Worm (Caenorhabditis elegans): Measurements from ENCODE around the gene ben-1.

Gene ben-1

DNA sequence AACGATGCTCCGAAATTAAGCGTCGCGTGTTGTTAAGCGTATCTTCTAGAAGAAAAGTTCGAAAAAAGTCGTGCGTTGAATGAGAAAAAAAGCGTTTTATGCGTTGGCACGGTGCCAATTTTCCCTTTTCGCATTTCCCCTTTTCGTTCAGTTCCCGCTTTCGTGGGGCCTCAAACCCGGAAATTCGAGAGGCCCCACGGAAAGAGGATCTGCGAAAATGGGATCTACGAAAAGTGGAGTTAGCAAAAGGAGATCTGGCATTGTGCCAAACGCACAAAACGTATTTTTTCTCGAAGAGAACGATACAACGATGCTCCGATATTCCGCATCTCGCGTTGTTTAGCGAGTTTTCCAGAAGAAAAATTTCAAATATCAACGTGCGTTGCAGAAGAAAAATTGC is 41.6 kb downstream of the ben-1 start:
- no peak for TF ChIP-seq ceh-32 (tag; optimal IDR thresholded peaks at IDR 0.05; ENCODE audit: poor library complexity)
- TF ChIP-seq dpl-1 (GFP tag; optimal IDR thresholded peaks at IDR 0.05): no peak
- TF ChIP-seq vab-7 (GFP tag; IDR thresholded peaks at IDR 0.05): peak; percentile 72
- peak; percentile 89 for TF ChIP-seq mes-2 (tag; optimal IDR thresholded peaks at IDR 0.05; ENCODE audit: poor library complexity, severe bottlenecking)
- no peak for TF ChIP-seq nhr-77 (tag; optimal IDR thresholded peaks at IDR 0.05)
- TF ChIP-seq dmd-8 (GFP tag; IDR thresholded peaks at IDR 0.05): no peak
- TF ChIP-seq spr-3 (GFP tag; optimal IDR thresholded peaks at IDR 0.05): no peak
- no peak for TF ChIP-seq mep-1 (tag; optimal IDR thresholded peaks at IDR 0.05)
- 0 out of 2 replicates have a peak, but pooled peaks have one; percentile 45 for TF ChIP-seq dmd-9 (GFP tag; IDR thresholded peaks at IDR 0.05)
- TF ChIP-seq ZK546.5 (tag; optimal IDR thresholded peaks at IDR 0.05): no peak
- TF ChIP-seq mxl-2 (GFP tag; conservative IDR thresholded peaks at IDR 0.05): no peak
- TF ChIP-seq set-16 (GFP tag; IDR thresholded peaks at IDR 0.05): no peak
- TF ChIP-seq dmd-6 (GFP tag; IDR thresholded peaks at IDR 0.05): peak; percentile 37; the same call in 1 of the 2 replicates
- no peak for TF ChIP-seq nhr-48 (tag; optimal IDR thresholded peaks at IDR 0.05)
- TF ChIP-seq snpc-4 (tag; optimal IDR thresholded peaks at IDR 0.05): no peak
- TF ChIP-seq Y5F2A.4 (GFP tag; optimal IDR thresholded peaks at IDR 0.05): no peak
- no peak for TF ChIP-seq tag-97 (GFP tag; IDR thresholded peaks at IDR 0.05)
- TF ChIP-seq ceh-44 (GFP tag; IDR thresholded peaks at IDR 0.05): peak; percentile 54; the same call in 1 of the 2 replicates
- TF ChIP-seq spr-1 (tag; optimal IDR thresholded peaks at IDR 0.05): no peak
- TF ChIP-seq pha-4 (GFP tag; IDR thresholded peaks at IDR 0.05): no peak
- no peak for TF ChIP-seq pha-4 (tag; optimal IDR thresholded peaks at IDR 0.05)
- no peak for TF ChIP-seq lin-39 (tag; optimal IDR thresholded peaks at IDR 0.05)
- TF ChIP-seq nhr-42 (GFP tag; IDR thresholded peaks at IDR 0.05): no peak
- no peak for TF ChIP-seq daf-19 (GFP tag; conservative IDR thresholded peaks at IDR 0.05)
- TF ChIP-seq fkh-10 (GFP tag; optimal IDR thresholded peaks at IDR 0.05): no peak
- no peak for TF ChIP-seq lin-29 (GFP tag; IDR thresholded peaks at IDR 0.05)
- no peak for TF ChIP-seq zip-2 (tag; optimal IDR thresholded peaks at IDR 0.05)
- peak; percentile 42 for TF ChIP-seq T20F7.1 (GFP tag; optimal IDR thresholded peaks at IDR 0.05)
- no peak for TF ChIP-seq F37D6.2 (tag; optimal IDR thresholded peaks at IDR 0.05)
- peak; percentile 85 for TF ChIP-seq Y48G9A.11 (GFP tag; IDR thresholded peaks at IDR 0.05)
- TF ChIP-seq lir-3 (tag; optimal IDR thresholded peaks at IDR 0.05): no peak
- TF ChIP-seq lin-1 (GFP tag; IDR thresholded peaks at IDR 0.05): no peak
- TF ChIP-seq nhr-76 (tag; optimal IDR thresholded peaks at IDR 0.05): no peak
- no peak for TF ChIP-seq F26F4.8 (GFP tag; conservative IDR thresholded peaks at IDR 0.05)
- TF ChIP-seq egl-27 (tag; optimal IDR thresholded peaks at IDR 0.05): no peak
- TF ChIP-seq lin-15B (tag; optimal IDR thresholded peaks at IDR 0.05): no peak
- TF ChIP-seq snpc-1.2 (GFP tag; IDR thresholded peaks at IDR 0.05): no peak
- no peak for TF ChIP-seq ceh-28 (tag; optimal IDR thresholded peaks at IDR 0.05)
- no peak for TF ChIP-seq cey-2 (tag; optimal IDR thresholded peaks at IDR 0.05; ENCODE audit: borderline replicate concordance, insufficient read depth)
- no peak for TF ChIP-seq gei-8 (GFP tag; optimal IDR thresholded peaks at IDR 0.05)
- no peak for TF ChIP-seq nhr-111 (GFP tag; optimal IDR thresholded peaks at IDR 0.05)
- TF ChIP-seq duxl-1 (tag; optimal IDR thresholded peaks at IDR 0.05; ENCODE audit: poor library complexity): no peak
- TF ChIP-seq lsy-2 (tag; optimal IDR thresholded peaks at IDR 0.05): no peak
- TF ChIP-seq jun-1 (tag; optimal IDR thresholded peaks at IDR 0.05): no peak
- no peak for TF ChIP-seq zag-1 (tag; optimal IDR thresholded peaks at IDR 0.05)
- no peak for TF ChIP-seq mdt-29 (GFP tag; IDR thresholded peaks at IDR 0.05)
- TF ChIP-seq daf-8 (GFP tag; IDR thresholded peaks at IDR 0.05): no peak
- TF ChIP-seq rbr-2 (tag; optimal IDR thresholded peaks at IDR 0.05): peak; percentile 23
- no peak for TF ChIP-seq hlh-30 (tag; optimal IDR thresholded peaks at IDR 0.05; ENCODE audit: insufficient read depth)
- TF ChIP-seq ceh-62 (tag; optimal IDR thresholded peaks at IDR 0.05): no peak
- no peak for TF ChIP-seq nhr-6 (tag; optimal IDR thresholded peaks at IDR 0.05)
- peak in 1 of 2 experiments; percentile 71 for TF ChIP-seq hif-1 (tag; optimal IDR thresholded peaks at IDR 0.05)
